Fruit fly (Drosophila melanogaster): Measurements from ENCODE around the gene slgA.

The slgA gene

DNA sequence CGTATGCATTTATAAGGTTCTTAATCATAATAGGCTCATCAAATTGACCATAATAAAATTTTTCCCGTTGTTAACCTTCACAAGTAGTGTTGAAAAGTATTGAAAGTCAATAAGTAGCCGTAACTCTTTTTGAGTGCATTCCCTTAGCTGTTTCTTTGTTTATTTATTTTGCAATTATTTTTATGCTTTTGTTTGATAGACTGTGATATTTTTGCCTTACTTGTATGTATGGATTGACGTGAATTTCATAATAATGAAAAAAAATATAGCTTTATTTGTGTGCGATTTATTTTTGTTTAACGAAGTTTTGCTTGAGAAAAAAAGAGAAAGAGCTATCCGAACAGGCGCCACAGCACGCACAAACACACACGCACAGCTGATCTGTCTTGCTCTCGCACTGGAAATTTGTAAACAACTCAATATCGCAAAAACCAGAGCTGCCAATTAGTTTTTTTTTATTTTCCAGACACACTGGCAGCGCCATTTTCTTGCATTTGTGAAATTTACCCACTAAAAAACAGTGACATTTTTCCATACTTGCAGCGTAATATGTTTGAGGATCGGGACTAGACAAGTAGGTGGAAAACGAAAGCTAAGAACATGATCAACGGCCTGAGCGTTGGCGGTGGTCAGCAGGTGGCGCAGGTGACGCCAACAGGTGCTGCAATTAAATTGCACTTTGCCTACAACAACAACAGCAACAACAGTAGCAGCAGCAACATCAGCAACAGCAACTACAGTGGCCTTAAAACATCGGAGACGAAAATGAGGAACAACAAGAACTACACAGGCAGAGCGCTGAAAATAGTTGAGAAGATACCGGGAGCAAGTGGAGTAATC is 4.4 kb upstream of the slgA start (continued):
- no peak for TF ChIP-seq CG7556 (GFP tag; optimal IDR thresholded peaks at IDR 0.05)
- no peak for TF ChIP-seq Myb (GFP tag; optimal IDR thresholded peaks at IDR 0.05)
- no peak for TF ChIP-seq CG30403 (GFP tag; optimal IDR thresholded peaks at IDR 0.05)
- peak; percentile 59 for TF ChIP-seq cg (GFP tag; optimal IDR thresholded peaks at IDR 0.05)
- TF ChIP-seq sqz (GFP tag; optimal IDR thresholded peaks at IDR 0.05), result no peak
- TF ChIP-seq CG10543 (GFP tag; optimal IDR thresholded peaks at IDR 0.05), result peak; percentile 14
- peak; percentile 76; the same call in 1 of the 4 replicates for TF ChIP-seq chinmo (GFP tag; IDR thresholded peaks at IDR 0.05; ENCODE audit: partially characterized antibody)
- TF ChIP-seq eve (GFP tag; optimal IDR thresholded peaks at IDR 0.05), result peak in 1 of 2 experiments; percentile 81
- peak; percentile 29 for TF ChIP-seq nerfin-1 (tag; optimal IDR thresholded peaks at IDR 0.05)
- no peak for TF ChIP-seq Asciz (GFP tag; optimal IDR thresholded peaks at IDR 0.05)
- TF ChIP-seq CG3995 (GFP tag; optimal IDR thresholded peaks at IDR 0.05), result peak; percentile 81
- peak; percentile 1 for TF ChIP-seq exex (tag; optimal IDR thresholded peaks at IDR 0.05)
- TF ChIP-seq Med (GFP tag), result peak; percentile 71
- TF ChIP-seq CHES-1-like (GFP tag; optimal IDR thresholded peaks at IDR 0.05), result peak; percentile 2
- no peak for TF ChIP-seq CG3065 (GFP tag; optimal IDR thresholded peaks at IDR 0.05)
- TF ChIP-seq CG4360 (GFP tag; IDR thresholded peaks at IDR 0.05), result peak; percentile 76
- peak; percentile 16; the same call in 1 of the 2 replicates for TF ChIP-seq MBD-R2 (GFP tag; IDR thresholded peaks at IDR 0.05)
- TF ChIP-seq TFAM (GFP tag; optimal IDR thresholded peaks at IDR 0.05), result no peak
- TF ChIP-seq bbx (GFP tag; IDR thresholded peaks at IDR 0.05; ENCODE audit: partially characterized antibody), result peak; percentile 54
- TF ChIP-seq Hr51 (GFP tag; optimal IDR thresholded peaks at IDR 0.05), result no peak
- no peak for TF ChIP-seq CG13123 (GFP tag; optimal IDR thresholded peaks at IDR 0.05)
- TF ChIP-seq CG1602 (GFP tag; optimal IDR thresholded peaks at IDR 0.05), result no peak
- peak; percentile 17 for TF ChIP-seq stwl (tag; optimal IDR thresholded peaks at IDR 0.05)
- TF ChIP-seq trem (tag; optimal IDR thresholded peaks at IDR 0.05), result peak; percentile 31
- TF ChIP-seq gem (tag; optimal IDR thresholded peaks at IDR 0.05), result peak; percentile 6
- TF ChIP-seq CG14710 (tag; optimal IDR thresholded peaks at IDR 0.05), result peak; percentile 2
- TF ChIP-seq slbo (GFP tag; IDR thresholded peaks at IDR 0.05), result 0 out of 2 replicates have a peak, but pooled peaks have one; percentile 19
- TF ChIP-seq Hr39 (optimal IDR thresholded peaks at IDR 0.05), result no peak
- TF ChIP-seq sens (GFP tag), result peak; percentile 54
- TF ChIP-seq CG11085 (GFP tag; IDR thresholded peaks at IDR 0.05), result no peak
- TF ChIP-seq bsh (GFP tag; optimal IDR thresholded peaks at IDR 0.05), result no peak
- TF ChIP-seq grau (tag; optimal IDR thresholded peaks at IDR 0.05), result no peak
- TF ChIP-seq sd (tag; optimal IDR thresholded peaks at IDR 0.05), result peak; percentile 44
- peak; percentile 30 for TF ChIP-seq ftz-f1 (GFP tag; optimal IDR thresholded peaks at IDR 0.05)
- peak; percentile 64 for TF ChIP-seq CG10267 (tag; optimal IDR thresholded peaks at IDR 0.05)
- no peak for TF ChIP-seq tap (tag; optimal IDR thresholded peaks at IDR 0.05)
- peak; percentile 18; the same call in 1 of the 2 replicates for TF ChIP-seq CG13287 (GFP tag; IDR thresholded peaks at IDR 0.05; ENCODE audit: partially characterized antibody)
- no peak for TF ChIP-seq NK7.1 (GFP tag; optimal IDR thresholded peaks at IDR 0.05)
- peak; percentile 62 for TF ChIP-seq nom (GFP tag; optimal IDR thresholded peaks at IDR 0.05)
- TF ChIP-seq CG2116 (GFP tag; optimal IDR thresholded peaks at IDR 0.05), result peak; percentile 6

Data from whole organism, embryonic.